Fruit fly (Drosophila melanogaster) whole organism, embryonic: Measurements from ENCODE around the gene CG33643.

Experiments
- BEAF-32 ChIP-seq: fragments of 200-800 bp; sonication (Bioruptor generic); optimal IDR thresholded peaks from 3 replicates; lab custom pipeline; 2017; ENCODE audit warnings: missing biosample characterization, missing genetic modification characterization, mild to moderate bottlenecking, moderate library complexity, missing genetic modification reagents
- Bdp1 ChIP-seq: fragments of 200-800 bp; sonication (Bioruptor generic); optimal IDR thresholded peaks from 3 replicates; lab custom pipeline; 2016; ENCODE audit warnings: missing biosample characterization, missing genetic modification characterization
- CG10267 ChIP-seq: fragments of 200-800 bp; sonication (Bioruptor generic); optimal IDR thresholded peaks from 2 replicates; lab custom pipeline; 2018; ENCODE audit warnings: missing biosample characterization, mild to moderate bottlenecking, missing genetic modification characterization, moderate library complexity
- CG10462 ChIP-seq: fragments of 200-800 bp; sonication (Bioruptor generic); optimal IDR thresholded peaks from 2 replicates; lab custom pipeline; 2016; ENCODE audit warnings: missing biosample characterization, missing genetic modification characterization
- CG11696 ChIP-seq: fragments of 200-800 bp; sonication (Bioruptor generic); IDR thresholded peaks from 2 replicates; pipeline ENCODE4 v1.3.6; 2022; ENCODE audit warnings: missing biosample characterization, missing genetic modification characterization
- CG12219 ChIP-seq: fragments of 200-800 bp; sonication (Bioruptor generic); optimal IDR thresholded peaks from 3 replicates; lab custom pipeline; 2018; ENCODE audit warnings: missing biosample characterization, mild to moderate bottlenecking, missing genetic modification characterization
- CG12942 ChIP-seq: fragments of 200-800 bp; sonication (Bioruptor generic); optimal IDR thresholded peaks from 3 replicates; lab custom pipeline; 2016; ENCODE audit warnings: missing biosample characterization, missing genetic modification characterization
- CG13123 ChIP-seq: fragments of 200-800 bp; sonication (Bioruptor generic); optimal IDR thresholded peaks from 2 replicates; lab custom pipeline; 2016; ENCODE audit warnings: missing biosample characterization, missing genetic modification characterization
- CG15269 ChIP-seq: fragments of 200-800 bp; sonication (Bioruptor generic); optimal IDR thresholded peaks from 2 replicates; lab custom pipeline; 2018; ENCODE audit warnings: missing biosample characterization, mild to moderate bottlenecking, missing genetic modification characterization, moderate library complexity
- CG17385 ChIP-seq: fragments of 200-800 bp; sonication (Bioruptor generic); optimal IDR thresholded peaks from 3 replicates; lab custom pipeline; 2018; ENCODE audit warnings: missing biosample characterization, mild to moderate bottlenecking, missing genetic modification characterization
- CG17612 ChIP-seq: fragments of 200-800 bp; sonication (Bioruptor generic); IDR thresholded peaks from 2 replicates; pipeline ENCODE4 v1.3.6; 2022; ENCODE audit warnings: missing biosample characterization, missing genetic modification characterization
- CG2199 ChIP-seq: fragments of 200-800 bp; sonication (Bioruptor generic); IDR thresholded peaks from 3 replicates; pipeline ENCODE4 v1.3.6; 2022; ENCODE audit warnings: missing biosample characterization, missing genetic modification characterization
- CG2712 ChIP-seq: fragments of 200-800 bp; optimal IDR thresholded peaks from 3 replicates; lab custom pipeline; 2019; ENCODE audit warnings: missing biosample characterization, mild to moderate bottlenecking, missing genetic modification characterization, moderate library complexity
- CG33557 ChIP-seq: fragments of 200-800 bp; sonication (Bioruptor generic); optimal IDR thresholded peaks from 2 replicates; lab custom pipeline; 2019; ENCODE audit warnings: missing biosample characterization, mild to moderate bottlenecking, missing genetic modification characterization, moderate library complexity
- CG3838 ChIP-seq: fragments of 200-800 bp; sonication (Bioruptor generic); optimal IDR thresholded peaks from 3 replicates; lab custom pipeline; 2016; ENCODE audit warnings: missing biosample characterization, missing genetic modification characterization
- CG4360 ChIP-seq: fragments of 200-800 bp; sonication (Bioruptor generic); IDR thresholded peaks from 2 replicates; pipeline ENCODE4 v1.3.6; 2022; ENCODE audit warnings: missing biosample characterization, missing genetic modification characterization
- CG43689 ChIP-seq: fragments of 200-800 bp; sonication (Bioruptor generic); IDR thresholded peaks from 2 replicates; pipeline ENCODE4 v1.3.6; 2022; ENCODE audit warnings: missing biosample characterization, missing genetic modification characterization
- CG4617 ChIP-seq: fragments of 200-800 bp; sonication (Bioruptor generic); optimal IDR thresholded peaks from 3 replicates; lab custom pipeline; 2016; ENCODE audit warnings: missing biosample characterization, missing genetic modification characterization, borderline replicate concordance
- CG6654 ChIP-seq: fragments of 200-800 bp; sonication (Bioruptor generic); optimal IDR thresholded peaks from 2 replicates; lab custom pipeline; 2017; ENCODE audit warnings: missing biosample characterization, mild to moderate bottlenecking, missing genetic modification characterization
- CG6689 ChIP-seq: fragments of 200-800 bp; sonication (Bioruptor generic); IDR thresholded peaks from 2 replicates; pipeline ENCODE4 v1.3.6; 2022; ENCODE audit warnings: missing biosample characterization, missing genetic modification characterization
- CG8388 ChIP-seq: fragments of 200-800 bp; sonication (Bioruptor generic); optimal IDR thresholded peaks from 2 replicates; lab custom pipeline; 2019; ENCODE audit warnings: missing biosample characterization, mild to moderate bottlenecking, missing genetic modification characterization, moderate library complexity
- CG9876 ChIP-seq: fragments of 200-800 bp; sonication (Bioruptor generic); optimal IDR thresholded peaks from 2 replicates; lab custom pipeline; 2016; ENCODE audit warnings: missing biosample characterization, missing genetic modification characterization
- Chrac-16 ChIP-seq: fragments of 200-800 bp; sonication (Bioruptor generic); optimal IDR thresholded peaks from 3 replicates; lab custom pipeline; 2016; ENCODE audit warnings: missing biosample characterization, missing genetic modification characterization
- D ChIP-seq, 2 experiments: fragments of 200-800 bp in 1 of 2; fragments of >200 bp in 1 of 2; sonication (Bioruptor generic) in 1 of 2; optimal IDR thresholded peaks; 2 replicates in 1 of 2; 3 replicates in 1 of 2; lab custom pipeline; 2017; ENCODE audit warnings: mild to moderate bottlenecking in 1 of 2, missing biosample characterization in 1 of 2, missing genetic modification characterization in 1 of 2, missing genetic modification reagents in 1 of 2
- Dip2 ChIP-seq: fragments of 200-800 bp; sonication (Bioruptor generic); IDR thresholded peaks from 2 replicates; pipeline ENCODE4 v1.3.6; 2022; ENCODE audit warnings: missing biosample characterization, missing genetic modification characterization
- Dll ChIP-seq: fragments of 200-800 bp; sonication (Bioruptor generic); IDR thresholded peaks from 4 replicates; pipeline ENCODE4 v1.3.6; 2022; ENCODE audit warnings: missing biosample characterization, missing genetic modification characterization; ENCODE audit not compliant: partially characterized antibody
- Hey ChIP-seq: fragments of 200-800 bp; sonication (Bioruptor generic); optimal IDR thresholded peaks from 3 replicates; lab custom pipeline; 2018; ENCODE audit warnings: missing biosample characterization, mild to moderate bottlenecking, missing genetic modification characterization
- Hsf ChIP-seq: fragments of 200-800 bp; sonication (Bioruptor generic); optimal IDR thresholded peaks from 3 replicates; lab custom pipeline; 2016; ENCODE audit warnings: missing biosample characterization, missing genetic modification characterization
- NFAT ChIP-seq: fragments of 200-800 bp; sonication (Bioruptor generic); IDR thresholded peaks from 2 replicates; pipeline ENCODE4 v1.3.6; 2022; ENCODE audit warnings: missing biosample characterization, missing genetic modification characterization
- Nf-YC ChIP-seq: fragments of 200-800 bp; optimal IDR thresholded peaks from 3 replicates; lab custom pipeline; 2019; ENCODE audit warnings: missing biosample characterization, mild to moderate bottlenecking, missing genetic modification characterization, moderate library complexity
- NfI ChIP-seq: fragments of 200-800 bp; sonication (Bioruptor generic); optimal IDR thresholded peaks from 3 replicates; lab custom pipeline; 2018; ENCODE audit warnings: missing biosample characterization, mild to moderate bottlenecking, missing genetic modification characterization, moderate library complexity
- PHDP ChIP-seq: fragments of 200-800 bp; sonication (Bioruptor generic); optimal IDR thresholded peaks from 3 replicates; lab custom pipeline; 2018; ENCODE audit warnings: missing biosample characterization, mild to moderate bottlenecking, missing genetic modification characterization, moderate library complexity
- Pdp1 ChIP-seq, 2 experiments: fragments of 200-800 bp; sonication (Bioruptor generic); optimal IDR thresholded peaks; 3 replicates each; lab custom pipeline; 2016; ENCODE audit warnings: missing biosample characterization in 2 of 2, missing genetic modification characterization in 2 of 2, mild to moderate bottlenecking in 1 of 2, moderate library complexity in 1 of 2
- Rx ChIP-seq: fragments of 200-800 bp; sonication (Bioruptor generic); IDR thresholded peaks from 2 replicates; pipeline ENCODE4 v1.3.6; 2022; ENCODE audit warnings: missing biosample characterization, missing genetic modification characterization
- Sox100B ChIP-seq: fragments of 200-800 bp; sonication (Bioruptor generic); optimal IDR thresholded peaks from 3 replicates; lab custom pipeline; 2018; ENCODE audit warnings: missing biosample characterization, mild to moderate bottlenecking, missing genetic modification characterization
- Ssrp ChIP-seq: fragments of 200-800 bp; sonication (Bioruptor generic); optimal IDR thresholded peaks from 2 replicates; lab custom pipeline; 2018; ENCODE audit warnings: missing biosample characterization, mild to moderate bottlenecking, missing genetic modification characterization, moderate library complexity
- Tbp ChIP-seq: fragments of >200 bp; optimal IDR thresholded peaks from 2 replicates; lab custom pipeline; 2018; ENCODE audit warnings: missing biosample characterization, missing genetic modification characterization
- ato ChIP-seq: fragments of 200-800 bp; sonication (Bioruptor generic); IDR thresholded peaks from 2 replicates; pipeline ENCODE4 v1.3.6; 2022; ENCODE audit warnings: missing biosample characterization, missing genetic modification characterization; ENCODE audit not compliant: partially characterized antibody
- cato ChIP-seq: fragments of 200-800 bp; sonication (Bioruptor generic); optimal IDR thresholded peaks from 2 replicates; lab custom pipeline; 2016; ENCODE audit warnings: missing biosample characterization, missing genetic modification characterization, borderline replicate concordance
- caup ChIP-seq: fragments of 200-800 bp; sonication (Bioruptor generic); optimal IDR thresholded peaks from 3 replicates; lab custom pipeline; 2017; ENCODE audit warnings: missing biosample characterization, mild to moderate bottlenecking, missing genetic modification characterization, moderate library complexity; ENCODE audit not compliant: severe bottlenecking
- exex ChIP-seq: fragments of 200-800 bp; sonication (Bioruptor generic); optimal IDR thresholded peaks from 4 replicates; lab custom pipeline; 2018; ENCODE audit warnings: missing biosample characterization, mild to moderate bottlenecking, missing genetic modification characterization, moderate library complexity
- maf-S ChIP-seq: fragments of 200-800 bp; sonication (Bioruptor generic); optimal IDR thresholded peaks from 2 replicates; lab custom pipeline; 2016; ENCODE audit warnings: missing biosample characterization, missing genetic modification characterization
- nerfin-1 ChIP-seq: fragments of 200-800 bp; sonication (Bioruptor generic); optimal IDR thresholded peaks from 3 replicates; lab custom pipeline; 2019; ENCODE audit warnings: missing biosample characterization, mild to moderate bottlenecking, missing genetic modification characterization, moderate library complexity
- onecut ChIP-seq: fragments of 200-800 bp; sonication (Bioruptor generic); IDR thresholded peaks from 2 replicates; pipeline ENCODE4 v1.3.6; 2022; ENCODE audit warnings: missing biosample characterization, missing genetic modification characterization
- ranshi ChIP-seq: fragments of 200-800 bp; sonication (Bioruptor generic); IDR thresholded peaks from 2 replicates; pipeline ENCODE4 v1.3.6; 2022; ENCODE audit warnings: missing biosample characterization, missing genetic modification characterization
- sc ChIP-seq, 3 experiments: fragments of >200 bp in 2 of 3; fragments of 200-800 bp in 1 of 3; sonication (Bioruptor generic) in 1 of 3; optimal IDR thresholded peaks; 2 replicates in 2 of 3; 3 replicates in 1 of 3; lab custom pipeline; 2017; ENCODE audit warnings: mild to moderate bottlenecking in 1 of 3, missing biosample characterization in 1 of 3, missing genetic modification characterization in 1 of 3, missing genetic modification reagents in 1 of 3
- slp2 ChIP-seq: fragments of 200-800 bp; sonication (Bioruptor generic); optimal IDR thresholded peaks from 2 replicates; lab custom pipeline; 2016; ENCODE audit warnings: missing biosample characterization, missing genetic modification characterization
- wek ChIP-seq: fragments of 200-800 bp; sonication (Bioruptor generic); optimal IDR thresholded peaks from 3 replicates; lab custom pipeline; 2018; ENCODE audit warnings: missing biosample characterization, mild to moderate bottlenecking, missing genetic modification characterization, moderate library complexity

CG33643 gene

dm6 chr2L:13514945-13515687 lies 15.8 kb upstream of the CG33643 start (continued):
- peak; percentile 24 for TF ChIP-seq Chrac-16 (GFP tag; lab: Kevin White, UChicago)
- peak; percentile 73 for TF ChIP-seq CG15269 (tag; lab: Kevin White, UChicago)
- TF ChIP-seq CG17385 (GFP tag; lab: Kevin White, UChicago), result peak; percentile 2
- TF ChIP-seq CG11696 (GFP tag; lab: Robert Waterston, UW), result peak; percentile 61
- peak; percentile 71 for TF ChIP-seq CG6689 (GFP tag; lab: Robert Waterston, UW)
- TF ChIP-seq CG13123 (GFP tag; lab: Kevin White, UChicago), result no peak
- peak; percentile 58 for TF ChIP-seq nerfin-1
- TF ChIP-seq D (optimal IDR thresholded peaks at IDR 0.05; lab: Kevin White, UChicago), result no peak
- TF ChIP-seq D (GFP tag; optimal IDR thresholded peaks at IDR 0.05; lab: Kevin White, UChicago), result peak; percentile 54
- no peak for TF ChIP-seq cato
- TF ChIP-seq sc (optimal IDR thresholded peaks at IDR 0.05; lab: Kevin White, UChicago), result no peak
- no peak for TF ChIP-seq sc (GFP tag; optimal IDR thresholded peaks at IDR 0.05; lab: Kevin White, UChicago)
- peak; percentile 67 for TF ChIP-seq Hsf
- peak; percentile 80 for TF ChIP-seq CG12219 (GFP tag; lab: Kevin White, UChicago)
- peak; percentile 35 for TF ChIP-seq Nf-YC (tag; lab: Kevin White, UChicago)
- peak; percentile 50 for TF ChIP-seq onecut
- peak; percentile 55 for TF ChIP-seq CG43689 (GFP tag; lab: Robert Waterston, UW)
- TF ChIP-seq Rx, result peak; percentile 83
- TF ChIP-seq CG4360 (GFP tag; lab: Robert Waterston, UW), result no peak
- peak; percentile 71 for TF ChIP-seq CG17612 (GFP tag; lab: Robert Waterston, UW)
- no peak for TF ChIP-seq CG4617
- peak; percentile 82 for TF ChIP-seq ranshi (GFP tag; lab: Robert Waterston, UW)
- peak; percentile 66 for TF ChIP-seq NFAT (GFP tag; lab: Robert Waterston, UW)
- peak; percentile 63 for TF ChIP-seq CG8388 (GFP tag; lab: Kevin White, UChicago)
- TF ChIP-seq CG2712, result peak; percentile 83
- TF ChIP-seq CG10267 (tag; lab: Kevin White, UChicago), result peak; percentile 69
- TF ChIP-seq CG12942 (GFP tag; lab: Kevin White, UChicago), result peak; percentile 33
- TF ChIP-seq exex (tag; lab: Kevin White, UChicago), result no peak
- peak; percentile 62 to 86 for TF ChIP-seq Pdp1 (GFP tag; optimal IDR thresholded peaks at IDR 0.05; lab: Kevin White, UChicago)
- TF ChIP-seq CG3838 (GFP tag; lab: Kevin White, UChicago), result no peak
- peak; percentile 35 for TF ChIP-seq NfI (GFP tag; lab: Kevin White, UChicago)
- no peak for TF ChIP-seq BEAF-32 (GFP tag; lab: Kevin White, UChicago)
- TF ChIP-seq Tbp (GFP tag; lab: Kevin White, UChicago), result no peak
- TF ChIP-seq CG2199 (GFP tag; lab: Robert Waterston, UW), result peak; percentile 46; the same call in 1 of the 3 replicates
- TF ChIP-seq Sox100B (GFP tag; lab: Kevin White, UChicago), result peak; percentile 47
- TF ChIP-seq Dll (GFP tag; lab: Robert Waterston, UW), result no peak
- TF ChIP-seq Dip2, result no peak
- no peak for TF ChIP-seq CG10462 (GFP tag; lab: Kevin White, UChicago)
- no peak for TF ChIP-seq wek (GFP tag; lab: Kevin White, UChicago)
- TF ChIP-seq slp2, result peak; percentile 54
- no peak for TF ChIP-seq ato
- no peak for TF ChIP-seq Hey (tag; lab: Kevin White, UChicago)
- TF ChIP-seq CG33557 (GFP tag; lab: Kevin White, UChicago), result no peak
- TF ChIP-seq Ssrp (tag; lab: Kevin White, UChicago), result peak; percentile 55
- TF ChIP-seq PHDP (tag; lab: Kevin White, UChicago), result peak; percentile 61
- TF ChIP-seq maf-S (GFP tag; lab: Kevin White, UChicago), result peak; percentile 75
- TF ChIP-seq CG6654 (GFP tag; lab: Kevin White, UChicago), result no peak
- peak; percentile 50 for TF ChIP-seq caup (GFP tag; lab: Kevin White, UChicago)
- no peak for TF ChIP-seq Bdp1 (GFP tag; lab: Kevin White, UChicago)
- TF ChIP-seq CG9876 (GFP tag; lab: Kevin White, UChicago), result peak; percentile 27
